4 fruit fly cellular contexts compared by ENCODE assay signal in the genomic region with DNA sequence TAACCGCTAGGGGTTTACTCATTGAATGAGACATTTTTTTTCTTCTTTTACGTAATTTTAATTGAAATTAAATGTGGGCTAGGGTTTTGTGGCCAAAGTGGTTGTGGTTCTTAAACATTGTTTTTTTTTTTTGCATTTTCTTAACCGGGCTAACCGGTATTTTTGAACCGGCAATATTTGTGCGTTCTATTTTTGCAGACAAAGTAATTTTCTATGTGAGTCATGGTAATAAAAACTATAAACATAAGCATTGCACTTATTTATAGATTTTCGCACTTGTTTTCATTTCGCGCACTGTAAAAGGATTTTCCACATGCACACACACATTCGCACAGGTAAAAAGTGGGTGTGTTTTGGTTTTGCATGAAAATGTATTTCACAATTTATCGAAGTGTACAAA.
TF ChIP-seq lines count a peak whose summit lies in the region.

No protein-coding gene starts in this region.

- TF ChIP-seq CTCF in whole organism, embryonic (GFP tag; optimal IDR thresholded peaks at IDR 0.05; lab: Kevin White, UChicago), result no peak

TF ChIP-seq in whole organism, adult, 20 proteins besides CTCF, POLR2A, EP300 and RAD21:
- TF ChIP-seq CG11617 (GFP tag; optimal IDR thresholded peaks at IDR 0.05; lab: Kevin White, UChicago), result no peak
- TF ChIP-seq bab1 (GFP tag; optimal IDR thresholded peaks at IDR 0.05; lab: Kevin White, UChicago), result peak; percentile 2

TF ChIP-seq in whole organism, embryonic, 481 proteins besides CTCF, POLR2A, EP300 and RAD21:
- TF ChIP-seq CG18262 (tag; optimal IDR thresholded peaks at IDR 0.05; lab: Kevin White, UChicago) (no peak), CG10462 (GFP tag; optimal IDR thresholded peaks at IDR 0.05; lab: Kevin White, UChicago) (no peak), CG11695 (GFP tag; IDR thresholded peaks at IDR 0.05; lab: Robert Waterston, UW) (peak; percentile 66; the same call in 1 of the 3 replicates), CG10321 (GFP tag; IDR thresholded peaks at IDR 0.05; lab: Robert Waterston, UW) (no peak), CG8478 (optimal IDR thresholded peaks at IDR 0.05; lab: Kevin White, UChicago) (no peak)

TF ChIP-seq in whole organism, prepupa, 60 proteins besides CTCF, POLR2A, EP300 and RAD21:
- TF ChIP-seq Eip78C (GFP tag; lab: Kevin White, UChicago), result peak; percentile 75
- TF ChIP-seq Hr39 (GFP tag; optimal IDR thresholded peaks at IDR 0.05; lab: Kevin White, UChicago), result peak; percentile 10
- peak; percentile 34; the same call in 1 of the 3 replicates for TF ChIP-seq eg (GFP tag; IDR thresholded peaks at IDR 0.05; lab: Robert Waterston, UW)
- TF ChIP-seq CG10669 (GFP tag; optimal IDR thresholded peaks at IDR 0.05; lab: Kevin White, UChicago), result peak; percentile 13
- TF ChIP-seq CG15336 (GFP tag; IDR thresholded peaks at IDR 0.05; lab: Robert Waterston, UW), result peak; percentile 39; the same call in 1 of the 2 replicates
- no peak for TF ChIP-seq topi (GFP tag; optimal IDR thresholded peaks at IDR 0.05; lab: Kevin White, UChicago)
- peak; percentile 10 for TF ChIP-seq Hr4 (GFP tag; optimal IDR thresholded peaks at IDR 0.05; lab: Kevin White, UChicago)
- no peak for TF ChIP-seq Sox102F (GFP tag; optimal IDR thresholded peaks at IDR 0.05; lab: Kevin White, UChicago)

TF ChIP-seq in whole organism, pupa, 21 proteins besides CTCF, POLR2A, EP300 and RAD21:
- peak; percentile 6 for TF ChIP-seq D1 (tag; optimal IDR thresholded peaks at IDR 0.05; lab: Kevin White, UChicago)
- TF ChIP-seq CG14655 (GFP tag; optimal IDR thresholded peaks at IDR 0.05; lab: Kevin White, UChicago), result no peak
